Worm (Caenorhabditis elegans): ENCODE measurements around the gene sro-1.
"Not testable (repeated sequence)": the region's sequence is repeated elsewhere in the genome, so short reads cannot be mapped to it uniquely, and the experiment has no call there.

sro-1 gene

DNA sequence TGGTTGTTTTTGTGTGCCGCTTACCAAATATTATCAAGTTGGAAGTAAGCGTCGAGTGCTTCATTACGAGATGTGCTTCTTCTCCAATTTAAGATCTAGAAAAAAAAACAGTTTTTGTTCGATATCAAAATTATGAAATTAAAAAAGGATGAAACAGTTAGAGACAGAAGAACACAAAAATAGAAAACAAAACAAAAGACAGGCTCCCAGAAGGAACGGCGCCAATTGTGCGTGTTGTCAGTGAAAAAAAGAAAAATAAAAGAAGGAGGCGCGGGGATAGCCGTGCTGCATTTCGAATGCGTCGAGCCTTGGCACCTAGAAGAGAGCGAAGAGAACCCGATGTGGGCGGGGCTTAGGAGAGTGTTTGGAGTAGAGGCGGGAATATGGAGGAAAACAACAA is at the start of gene sro-1:
Gene sro-1, minus strand, starts transcription at position 101 of the 400 bp plus-strand sequence.
- TF ChIP-seq unc-62 (GFP tag; optimal IDR thresholded peaks at IDR 0.05): no peak

DNA sequence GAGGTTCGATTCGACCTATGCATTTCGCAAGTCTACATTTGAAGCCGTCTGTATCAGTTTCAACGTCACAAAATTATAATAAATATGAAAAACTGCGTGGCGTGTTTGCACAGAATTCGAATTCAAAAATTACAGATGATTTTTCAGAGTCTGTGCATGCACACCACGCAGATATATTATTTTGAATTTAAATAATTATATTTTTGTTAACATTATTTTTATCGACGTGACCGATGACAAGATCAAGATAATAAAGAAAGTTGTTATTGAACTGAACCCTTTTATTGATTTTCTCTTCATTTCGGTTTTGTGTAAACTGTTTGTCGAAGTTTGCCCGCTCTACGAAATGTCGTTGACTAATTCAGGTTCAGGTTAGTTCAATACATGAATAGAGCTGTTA is 39.6 kb upstream of the sro-1 start, which contains the start of gene C28F5.1:
Gene C28F5.1, plus strand, starts transcription at position 301 of the 400 bp plus-strand sequence.
- no peak for TF ChIP-seq unc-62 (GFP tag; optimal IDR thresholded peaks at IDR 0.05)

DNA sequence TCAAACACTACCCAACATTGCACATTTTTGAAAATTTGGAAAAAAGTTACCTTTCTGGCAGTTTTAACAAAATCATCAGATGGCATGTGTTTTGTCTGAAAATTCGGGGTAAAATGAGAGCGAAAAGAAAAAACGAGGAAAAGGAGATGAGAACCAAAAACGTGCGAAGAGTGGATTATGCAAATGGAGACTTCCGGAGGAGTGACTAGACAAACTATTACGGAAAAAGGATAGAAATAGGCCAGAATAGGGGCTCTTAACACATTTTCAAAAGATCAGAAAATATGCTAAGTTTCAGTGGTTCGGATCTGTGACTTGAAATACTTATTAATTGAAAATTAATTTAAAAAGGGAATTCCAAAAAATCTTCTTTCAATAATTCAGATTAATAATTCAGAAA is 34.0 kb upstream of the sro-1 start, which contains the start of gene srab-14:
Gene srab-14, minus strand, starts transcription at position 101 of the 400 bp plus-strand sequence.
- no peak for TF ChIP-seq unc-62 (GFP tag; optimal IDR thresholded peaks at IDR 0.05)

DNA sequence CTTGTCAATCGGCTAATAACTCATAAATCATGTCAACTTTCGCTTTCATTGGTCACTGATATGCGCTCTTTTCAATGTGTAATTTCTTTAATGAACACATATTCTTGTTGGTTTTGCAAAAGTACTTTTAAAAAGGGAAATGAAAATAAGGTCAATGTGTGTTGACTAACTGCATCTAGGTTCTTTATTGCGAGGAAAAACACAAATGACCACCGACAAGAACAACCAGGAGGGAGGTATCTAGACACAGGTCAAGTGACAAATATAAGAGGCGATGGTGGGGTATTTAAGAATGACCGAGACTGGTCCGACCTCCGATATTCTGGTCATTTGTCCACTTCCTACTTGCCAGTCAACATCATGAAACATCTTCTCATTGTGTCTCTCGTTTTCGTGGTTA is 30.7 kb upstream of the sro-1 start, which contains the start of gene spi-1:
Gene spi-1, plus strand, starts transcription at position 178 of the 400 bp plus-strand sequence.
- no peak for TF ChIP-seq unc-62 (GFP tag; optimal IDR thresholded peaks at IDR 0.05)

DNA sequence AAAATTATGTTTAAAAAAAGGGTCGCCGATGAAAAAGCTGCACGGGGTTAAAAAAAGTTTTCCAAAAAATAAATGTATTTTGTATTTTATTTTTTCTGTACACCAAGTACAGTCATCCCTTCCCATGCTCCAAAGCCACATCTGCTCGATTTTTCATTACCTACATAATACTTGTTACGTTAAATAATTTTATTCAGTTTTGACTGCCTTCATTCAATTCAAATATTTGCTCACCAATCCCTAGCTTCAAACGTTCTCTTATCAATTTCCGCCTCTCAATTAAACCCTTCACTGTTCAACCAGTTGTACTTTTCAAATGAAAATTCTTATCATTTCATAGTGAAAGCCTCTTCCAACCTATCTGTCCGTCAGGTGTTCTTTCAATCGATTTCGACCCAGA is 28.7 kb upstream of the sro-1 start, which contains the start of gene R10H1.1:
Gene R10H1.1, plus strand, starts transcription at position 301 of the 400 bp plus-strand sequence.
- TF ChIP-seq unc-62 (GFP tag; optimal IDR thresholded peaks at IDR 0.05): no peak

DNA sequence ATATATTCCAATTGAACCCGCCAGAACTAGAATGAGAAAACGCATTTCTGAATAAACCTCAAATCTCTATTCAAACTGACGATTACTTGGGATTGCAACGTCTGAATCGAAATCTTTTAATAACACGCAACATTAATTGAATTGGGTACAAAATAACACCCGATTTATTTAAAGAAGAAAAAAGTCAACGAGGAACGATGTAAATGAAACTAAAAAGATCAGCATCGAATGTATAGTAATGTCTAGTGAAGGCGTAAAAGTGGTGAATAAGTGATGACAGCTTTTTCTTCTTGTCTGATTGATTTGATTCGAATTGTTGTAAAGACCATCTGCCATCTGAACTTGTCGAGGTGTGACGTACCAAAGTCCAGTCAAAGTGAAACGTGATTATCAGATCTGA is 28.2 kb upstream of the sro-1 start, which contains the start of gene nas-23:
Gene nas-23, minus strand, starts transcription at position 101 of the 400 bp plus-strand sequence.
- no peak for TF ChIP-seq unc-62 (GFP tag; optimal IDR thresholded peaks at IDR 0.05)

DNA sequence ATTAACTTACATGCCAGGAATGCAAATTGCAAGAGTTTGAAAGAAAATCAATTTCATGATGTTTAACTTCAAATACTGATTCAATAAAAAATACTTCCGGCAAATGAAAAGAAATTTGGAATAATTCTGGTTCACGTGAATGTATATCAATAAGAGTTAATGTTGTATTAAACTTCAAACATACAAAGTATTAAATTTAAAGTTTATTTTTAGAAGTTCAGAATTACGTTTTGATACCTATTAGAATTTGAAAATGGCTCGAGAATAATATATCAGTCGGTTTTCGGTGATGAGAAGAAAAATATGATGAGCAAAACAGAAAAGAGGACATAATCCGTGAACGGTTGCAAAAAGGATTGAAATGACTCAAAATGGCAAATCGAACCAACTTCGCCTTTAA is 24.2 kb upstream of the sro-1 start, which contains the start of gene D1022.9:
Gene D1022.9, minus strand, starts transcription at position 101 of the 400 bp plus-strand sequence.
- no peak for TF ChIP-seq unc-62 (GFP tag; optimal IDR thresholded peaks at IDR 0.05)

DNA sequence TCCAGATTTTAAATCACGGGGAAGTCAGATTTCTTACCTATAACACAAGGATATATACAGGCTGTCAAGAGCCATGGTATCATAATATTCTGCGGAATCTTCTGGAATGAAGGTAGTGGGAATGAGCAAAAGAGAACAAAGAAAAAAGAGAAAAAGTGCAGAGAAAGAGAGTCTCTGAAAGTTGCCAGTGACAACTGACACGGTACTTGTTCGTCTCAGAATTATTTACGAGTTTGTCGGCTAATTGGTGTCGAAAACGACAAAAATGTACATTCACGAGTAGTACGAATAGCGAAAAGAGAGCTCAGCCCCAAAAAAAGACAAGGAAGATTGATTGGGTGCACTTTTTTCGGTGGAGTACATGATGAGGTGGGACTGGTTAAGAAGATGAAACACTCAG is 17.6 kb upstream of the sro-1 start, which contains the start of gene cah-2:
Gene cah-2, minus strand, starts transcription at position 101 of the 400 bp plus-strand sequence.
- TF ChIP-seq unc-62 (GFP tag; optimal IDR thresholded peaks at IDR 0.05): no peak

DNA sequence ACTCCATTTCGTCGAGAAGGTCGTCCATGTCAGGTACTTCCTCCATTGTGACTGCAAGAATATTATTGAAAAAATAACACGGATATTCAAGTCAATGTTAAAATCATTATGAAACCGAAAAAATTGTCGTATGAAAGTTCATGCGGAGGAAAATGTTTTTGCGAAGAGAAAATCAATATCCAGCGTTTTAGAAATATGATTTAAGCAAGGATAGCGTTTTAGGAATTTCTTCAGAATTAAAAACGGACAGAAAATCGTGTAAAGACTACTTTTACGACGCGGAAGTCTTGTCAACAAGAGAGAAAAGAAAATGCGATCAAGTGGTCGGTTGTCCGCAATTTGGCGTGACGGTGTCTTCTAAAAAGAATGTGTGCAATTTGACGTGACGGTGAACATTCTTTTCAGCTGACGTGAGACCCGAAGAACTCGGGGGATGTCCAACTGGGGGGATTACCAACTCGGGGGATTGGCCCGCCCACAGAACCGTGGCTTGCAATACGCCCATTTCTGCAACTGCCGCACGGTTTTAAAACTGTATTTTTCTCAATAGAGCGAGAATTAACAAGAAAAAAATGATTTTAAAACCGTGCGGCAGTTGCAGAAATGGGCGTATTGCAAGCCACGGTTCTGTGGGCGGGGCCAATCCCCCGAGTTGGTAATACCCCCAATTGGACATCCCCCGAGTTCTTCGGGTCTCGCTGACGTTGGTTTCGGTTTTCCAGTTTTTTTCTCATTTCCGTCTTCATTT is 13.2 kb upstream of the sro-1 start, which contains the start of the genes aka-1 and ubc-6:
Gene aka-1, minus strand, starts transcription at position 51 of the 748 bp plus-strand sequence.
Gene ubc-6, plus strand, starts transcription at position 701 of the 748 bp plus-strand sequence.
- no peak for TF ChIP-seq unc-62 (GFP tag; optimal IDR thresholded peaks at IDR 0.05)

DNA sequence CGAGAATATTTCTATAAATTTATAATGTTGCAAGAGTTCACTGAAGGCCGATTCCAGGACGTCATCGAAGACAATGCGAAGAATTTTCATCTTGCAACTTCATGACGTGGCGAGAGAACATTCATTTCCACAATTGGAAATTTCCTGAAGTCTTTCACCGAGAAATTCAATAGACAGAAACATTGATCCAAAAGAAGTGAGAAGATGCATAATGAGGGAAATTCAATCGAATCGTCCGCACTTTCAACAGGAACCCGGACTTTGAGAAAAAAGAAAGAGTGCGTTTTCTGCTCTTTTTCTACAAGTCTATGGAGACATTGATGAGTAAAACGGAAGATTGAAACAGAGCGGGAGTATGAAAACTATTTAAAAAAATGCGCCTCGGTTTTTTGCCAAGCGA is 3.9 kb upstream of the sro-1 start:
- no peak for TF ChIP-seq unc-62 (GFP tag; optimal IDR thresholded peaks at IDR 0.05)

DNA sequence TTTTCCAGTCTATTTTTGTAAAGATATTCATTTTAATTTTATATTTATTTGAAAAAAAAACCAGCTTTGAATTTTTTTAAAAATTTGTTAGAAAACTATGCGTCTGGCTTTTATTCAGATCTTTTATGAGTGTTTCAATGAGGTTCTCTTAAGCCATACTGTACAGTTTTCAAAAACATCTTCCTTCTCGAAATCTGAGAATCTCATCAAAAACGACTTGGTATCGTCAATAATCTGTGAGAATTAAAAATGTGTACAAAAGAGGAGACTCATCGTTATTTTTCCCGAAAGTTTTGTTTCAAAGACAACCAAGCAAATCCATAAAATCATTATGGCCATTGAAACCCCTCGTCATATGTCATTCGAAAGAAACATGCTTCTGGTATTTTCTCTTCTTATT is 6.2 kb downstream of the sro-1 start, which contains the start of gene D1022.2:
Gene D1022.2, plus strand, starts transcription at position 301 of the 400 bp plus-strand sequence.
- no peak for TF ChIP-seq unc-62 (GFP tag; optimal IDR thresholded peaks at IDR 0.05)

DNA sequence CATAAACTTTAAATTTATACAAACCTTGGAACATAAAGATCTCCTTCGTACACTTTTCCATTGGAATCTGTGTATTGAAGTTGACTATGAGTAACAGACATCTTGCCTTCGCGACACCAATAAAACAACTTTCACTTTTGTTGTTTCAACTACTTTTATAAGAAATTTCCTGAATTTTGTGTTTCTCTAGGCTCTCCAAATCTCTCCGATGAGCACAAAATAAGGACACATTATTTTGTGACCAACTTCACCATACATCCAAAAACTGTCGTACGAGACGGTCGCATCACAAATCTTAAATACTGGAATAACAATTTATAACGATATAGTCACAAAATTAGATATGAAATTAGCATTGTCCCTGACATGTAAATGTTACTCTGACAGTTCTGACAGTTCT is 6.7 kb downstream of the sro-1 start, which contains the start of gene D1022.5:
Gene D1022.5, minus strand, starts transcription at position 101 of the 400 bp plus-strand sequence.
- TF ChIP-seq unc-62 (GFP tag; optimal IDR thresholded peaks at IDR 0.05): no peak

DNA sequence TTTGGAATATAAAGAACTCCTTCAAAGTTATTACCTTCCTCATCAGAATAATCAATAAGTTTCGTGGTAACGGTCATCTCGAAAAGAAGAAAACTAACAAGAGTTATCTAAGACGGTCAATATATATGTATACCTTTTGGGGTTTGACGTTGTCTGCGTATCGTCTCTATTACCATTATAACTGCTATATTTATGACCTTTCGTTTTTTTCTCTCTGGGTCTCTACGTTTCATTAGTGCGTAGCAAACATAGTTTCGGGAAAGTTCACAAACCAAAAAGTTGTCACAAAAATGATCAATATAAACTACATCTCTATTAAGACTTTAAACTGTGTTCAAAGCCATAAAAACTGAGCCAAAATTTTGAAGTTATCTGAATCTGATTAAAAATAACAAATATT is 8.2 kb downstream of the sro-1 start, which contains the start of gene D1022.4:
Gene D1022.4, minus strand, starts transcription at position 83 of the 400 bp plus-strand sequence.
- TF ChIP-seq unc-62 (GFP tag; optimal IDR thresholded peaks at IDR 0.05): no peak

DNA sequence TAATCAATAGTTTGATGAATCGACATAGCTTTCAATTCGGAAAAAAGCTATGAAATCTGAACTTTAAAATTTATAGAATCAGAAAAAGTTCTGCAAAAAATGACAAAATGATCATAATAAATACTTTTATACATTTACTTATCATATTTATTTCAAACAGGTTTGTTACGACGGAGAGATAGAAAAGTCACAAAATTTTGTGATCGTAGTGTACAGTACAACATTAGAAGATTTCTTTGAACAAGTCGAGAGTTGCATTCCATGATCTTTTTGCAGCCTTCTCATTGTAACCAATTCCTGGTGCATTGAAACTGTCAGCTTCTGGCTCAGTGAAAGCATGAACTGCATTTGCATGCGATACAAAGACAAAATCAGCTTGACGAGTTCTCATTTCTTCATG is 9.2 kb downstream of the sro-1 start, which contains the start of gene D1022.3:
Gene D1022.3, minus strand, starts transcription at position 101 of the 400 bp plus-strand sequence.
- TF ChIP-seq unc-62 (GFP tag; optimal IDR thresholded peaks at IDR 0.05): no peak

DNA sequence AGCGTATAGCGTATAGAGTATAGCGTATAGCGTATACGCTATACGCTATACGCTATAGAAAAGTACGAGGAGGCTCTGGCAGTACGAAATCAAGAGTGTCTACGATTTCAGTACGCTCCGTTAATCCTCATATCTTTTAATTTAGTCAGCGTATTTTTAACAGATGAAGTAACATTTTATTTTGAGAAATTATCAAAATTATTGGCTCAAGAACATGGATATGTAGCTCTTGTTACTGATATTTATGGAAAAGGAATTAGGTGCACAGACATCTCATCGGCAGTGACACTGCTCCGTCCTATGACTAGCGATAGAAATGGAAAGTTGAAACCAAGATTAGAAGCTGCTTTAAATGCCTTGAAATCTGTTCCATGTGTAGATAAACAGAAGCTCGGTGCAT is 30.5 kb downstream of the sro-1 start, which contains the start of gene K02A2.1:
Gene K02A2.1, plus strand, starts transcription at position 301 of the 400 bp plus-strand sequence.
- TF ChIP-seq unc-62 (GFP tag; optimal IDR thresholded peaks at IDR 0.05): not testable (repeated sequence)

DNA sequence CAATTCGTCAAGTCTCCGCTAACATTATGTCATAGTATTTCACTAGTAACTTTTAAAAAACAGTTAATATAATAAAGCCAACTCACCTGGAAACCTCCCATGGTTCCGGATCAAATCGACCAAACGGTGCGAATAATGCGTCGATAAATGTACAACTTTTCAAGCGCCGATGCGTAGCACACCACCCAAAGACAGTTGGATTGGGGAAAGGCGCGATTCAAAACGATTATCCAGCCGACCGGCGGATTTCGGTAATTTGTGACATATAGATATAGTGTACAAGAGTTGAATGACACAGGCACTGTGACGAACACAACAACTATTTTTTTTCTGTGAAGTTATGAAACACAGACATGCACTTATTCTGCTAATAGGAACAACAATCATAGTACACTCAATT is 31.2 kb downstream of the sro-1 start, which contains the start of gene kcc-3:
Gene kcc-3, minus strand, starts transcription at position 101 of the 400 bp plus-strand sequence.
- no peak for TF ChIP-seq unc-62 (GFP tag; optimal IDR thresholded peaks at IDR 0.05)

Measured in whole organism, dauer.